Worm (Caenorhabditis elegans) whole organism, midembryonic: ENCODE measurements around the gene T01D1.8.

ENCODE experiments used
- T22C8.4 ChIP-seq: fragments of 200-800 bp; sonication (Bioruptor generic); IDR thresholded peaks from 2 replicates; pipeline ENCODE4 v1.3.6; 2022; ENCODE audit warnings: missing genetic modification characterization, missing compliant biosample characterization
- cog-1 ChIP-seq: sonication (generic microtip); optimal IDR thresholded peaks from 2 replicates; lab custom pipeline; 2016; ENCODE audit warnings: missing genetic modification characterization, missing compliant biosample characterization
- flt-1 ChIP-seq: fragments of 200-800 bp; sonication (Bioruptor generic); IDR thresholded peaks from 2 replicates; pipeline ENCODE4 v1.3.6; 2022; ENCODE audit warnings: missing genetic modification characterization, missing compliant biosample characterization
- med-1 ChIP-seq: sonication (generic microtip); optimal IDR thresholded peaks from 2 replicates; lab custom pipeline; 2017; ENCODE audit warnings: missing genetic modification characterization, mild to moderate bottlenecking, missing compliant biosample characterization, antibody characterized with exemption, missing genetic modification reagents; ENCODE audit not compliant: insufficient read depth
- ref-1 ChIP-seq: fragments of 200-800 bp; sonication (Bioruptor generic); conservative IDR thresholded peaks from 2 replicates; pipeline ENCODE4 v1.3.6; 2022; ENCODE audit warnings: missing genetic modification reagents, missing genetic modification characterization, missing compliant biosample characterization
- tab-1 ChIP-seq: fragments of 200-800 bp; sonication (Bioruptor generic); IDR thresholded peaks from 2 replicates; pipeline ENCODE4 v1.3.6; 2022; ENCODE audit warnings: missing genetic modification characterization, missing compliant biosample characterization
- ztf-23 ChIP-seq: fragments of 200-800 bp; sonication (Bioruptor generic); IDR thresholded peaks from 2 replicates; pipeline ENCODE4 v1.3.6; 2022; ENCODE audit warnings: missing genetic modification reagents, missing genetic modification characterization, missing compliant biosample characterization
- ztf-29 ChIP-seq: fragments of 200-800 bp; sonication (Bioruptor generic); IDR thresholded peaks from 2 replicates; pipeline ENCODE4 v1.3.6; 2022; ENCODE audit warnings: missing genetic modification reagents, missing genetic modification characterization, missing compliant biosample characterization

ce11 chrII:160561-161123, 25.9 kb upstream of the T01D1.8 start:
- TF ChIP-seq flt-1 (GFP tag; lab: Robert Waterston, UW) (no peak), tab-1 (GFP tag; lab: Robert Waterston, UW) (no peak), ref-1 (GFP tag; lab: Robert Waterston, UW) (no peak), T22C8.4 (GFP tag; lab: Robert Waterston, UW) (no peak), ztf-29 (GFP tag; lab: Robert Waterston, UW) (no peak), cog-1 (tag; lab: Kevin White, UChicago) (no peak), med-1 (GFP tag; lab: Kevin White, UChicago) (no peak), ztf-23 (GFP tag; lab: Robert Waterston, UW) (no peak)
